Fruit fly (Drosophila melanogaster) whole organism, prepupa: ENCODE data around the gene Epp.

Experiments used
- CG10669 ChIP-seq: fragments of 200-800 bp; sonication (Bioruptor generic); optimal IDR thresholded peaks from 3 replicates; lab custom pipeline; 2018; ENCODE audit warnings: missing biosample characterization, mild to moderate bottlenecking, missing genetic modification characterization, moderate library complexity
- CG11294 ChIP-seq: fragments of 200-800 bp; sonication (Bioruptor generic); IDR thresholded peaks from 2 replicates; pipeline ENCODE4 v1.3.6; 2022; ENCODE audit warnings: missing biosample characterization, missing genetic modification characterization
- CG11762 ChIP-seq: fragments of 200-800 bp; sonication (Bioruptor generic); optimal IDR thresholded peaks from 3 replicates; lab custom pipeline; 2016; ENCODE audit warnings: missing biosample characterization, missing genetic modification characterization; ENCODE audit not compliant: insufficient read depth
- CG1621 ChIP-seq: fragments of 200-800 bp; sonication (Bioruptor generic); optimal IDR thresholded peaks from 3 replicates; lab custom pipeline; 2018; ENCODE audit warnings: missing biosample characterization, mild to moderate bottlenecking, missing genetic modification characterization
- CG16779 ChIP-seq: fragments of 200-800 bp; sonication (Bioruptor generic); optimal IDR thresholded peaks from 3 replicates; lab custom pipeline; 2017; ENCODE audit warnings: missing biosample characterization, mild to moderate bottlenecking, missing genetic modification characterization
- CG31627 ChIP-seq: fragments of 200-800 bp; sonication (Bioruptor generic); optimal IDR thresholded peaks from 3 replicates; lab custom pipeline; 2016; ENCODE audit warnings: missing biosample characterization, missing genetic modification characterization
- CG32006 ChIP-seq: fragments of 200-800 bp; sonication (Bioruptor generic); optimal IDR thresholded peaks from 3 replicates; lab custom pipeline; 2017; ENCODE audit warnings: missing biosample characterization, mild to moderate bottlenecking, missing genetic modification characterization
- CG3919 ChIP-seq: fragments of 200-800 bp; sonication (Bioruptor generic); optimal IDR thresholded peaks from 3 replicates; lab custom pipeline; 2016; ENCODE audit warnings: missing biosample characterization, missing genetic modification characterization
- CG4318 ChIP-seq: fragments of 200-800 bp; sonication (Bioruptor generic); optimal IDR thresholded peaks from 3 replicates; lab custom pipeline; 2017; ENCODE audit warnings: missing biosample characterization, mild to moderate bottlenecking, missing genetic modification characterization
- CG6276 ChIP-seq: fragments of 200-800 bp; sonication (Bioruptor generic); optimal IDR thresholded peaks from 2 replicates; lab custom pipeline; 2017; ENCODE audit warnings: missing biosample characterization, mild to moderate bottlenecking, missing genetic modification characterization
- CG6792 ChIP-seq: fragments of 200-800 bp; sonication (Bioruptor generic); optimal IDR thresholded peaks from 3 replicates; lab custom pipeline; 2016; ENCODE audit warnings: missing biosample characterization, missing genetic modification characterization
- CG6808 ChIP-seq: fragments of 200-800 bp; sonication (Bioruptor generic); optimal IDR thresholded peaks from 3 replicates; lab custom pipeline; 2017; ENCODE audit warnings: missing biosample characterization, missing genetic modification characterization, mild to moderate bottlenecking, moderate library complexity, missing genetic modification reagents
- CG6854 ChIP-seq: fragments of 200-800 bp; sonication (Bioruptor generic); optimal IDR thresholded peaks from 2 replicates; lab custom pipeline; 2017; ENCODE audit warnings: missing biosample characterization, mild to moderate bottlenecking, missing genetic modification characterization
- CG7368 ChIP-seq: fragments of 200-800 bp; sonication (Bioruptor generic); optimal IDR thresholded peaks from 3 replicates; lab custom pipeline; 2016; ENCODE audit warnings: missing biosample characterization, missing genetic modification characterization
- CG8119 ChIP-seq: fragments of 200-800 bp; sonication (Bioruptor generic); IDR thresholded peaks from 3 replicates; pipeline ENCODE4 v1.3.6; 2022; ENCODE audit warnings: missing biosample characterization, missing genetic modification characterization
- CG8319 ChIP-seq: fragments of 200-800 bp; sonication (Bioruptor generic); optimal IDR thresholded peaks from 3 replicates; lab custom pipeline; 2016; ENCODE audit warnings: missing biosample characterization, missing genetic modification characterization
- CG8632 ChIP-seq: fragments of 200-800 bp; sonication (Bioruptor generic); optimal IDR thresholded peaks from 3 replicates; lab custom pipeline; 2016; ENCODE audit warnings: missing biosample characterization, missing genetic modification characterization
- CG9139 ChIP-seq: fragments of 200-800 bp; sonication (Bioruptor generic); optimal IDR thresholded peaks from 3 replicates; lab custom pipeline; 2017; ENCODE audit warnings: missing biosample characterization, mild to moderate bottlenecking, missing genetic modification characterization
- Eip75B ChIP-seq: fragments of 200-800 bp; sonication (Bioruptor generic); optimal IDR thresholded peaks from 3 replicates; lab custom pipeline; 2016; ENCODE audit warnings: missing biosample characterization, missing genetic modification characterization
- Eip78C ChIP-seq: fragments of 200-800 bp; sonication (Bioruptor generic); peaks from one replicate; lab custom pipeline; 2016; ENCODE audit warnings: missing biosample characterization, missing genetic modification characterization
- Eip93F ChIP-seq: fragments of 200-800 bp; sonication (Bioruptor generic); optimal IDR thresholded peaks from 2 replicates; lab custom pipeline; 2016; ENCODE audit warnings: missing biosample characterization, mild to moderate bottlenecking, missing genetic modification characterization
- Ets96B ChIP-seq: fragments of 200-800 bp; optimal IDR thresholded peaks from 2 replicates; lab custom pipeline; 2019; ENCODE audit warnings: missing biosample characterization, mild to moderate bottlenecking, missing genetic modification characterization, moderate library complexity
- Hr38 ChIP-seq: sonication (Bioruptor generic); optimal IDR thresholded peaks from 2 replicates; lab custom pipeline; 2016; ENCODE audit warnings: missing biosample characterization, missing genetic modification characterization
- Hr39 ChIP-seq: fragments of 200-800 bp; sonication (Bioruptor generic); optimal IDR thresholded peaks from 2 replicates; lab custom pipeline; 2016; ENCODE audit warnings: missing biosample characterization, missing genetic modification characterization
- Hr4 ChIP-seq: fragments of 200-800 bp; sonication (Bioruptor generic); optimal IDR thresholded peaks from 3 replicates; lab custom pipeline; 2016; ENCODE audit warnings: missing biosample characterization, missing genetic modification characterization
- Sox102F ChIP-seq: fragments of 200-800 bp; sonication (Bioruptor generic); optimal IDR thresholded peaks from 2 replicates; lab custom pipeline; 2016; ENCODE audit warnings: missing biosample characterization, mild to moderate bottlenecking, missing genetic modification characterization
- Sox15 ChIP-seq: fragments of 200-800 bp; sonication (Bioruptor generic); optimal IDR thresholded peaks from 3 replicates; lab custom pipeline; 2016; ENCODE audit warnings: missing biosample characterization, missing genetic modification characterization
- achi ChIP-seq: fragments of 200-800 bp; sonication (Bioruptor generic); optimal IDR thresholded peaks from 3 replicates; lab custom pipeline; 2016; ENCODE audit warnings: missing biosample characterization, missing genetic modification characterization
- acj6 ChIP-seq: fragments of 200-800 bp; sonication (Bioruptor generic); optimal IDR thresholded peaks from 3 replicates; lab custom pipeline; 2016; ENCODE audit warnings: missing biosample characterization, missing genetic modification characterization
- dac ChIP-seq: fragments of 200-800 bp; sonication (Bioruptor generic); optimal IDR thresholded peaks from 2 replicates; lab custom pipeline; 2017; ENCODE audit warnings: missing biosample characterization, mild to moderate bottlenecking, missing genetic modification characterization
- dsx ChIP-seq: fragments of 200-800 bp; optimal IDR thresholded peaks from 3 replicates; lab custom pipeline; 2019; ENCODE audit warnings: missing biosample characterization, mild to moderate bottlenecking, missing genetic modification characterization, moderate library complexity; ENCODE audit not compliant: poor library complexity, severe bottlenecking
- eg ChIP-seq: fragments of 200-800 bp; sonication (Bioruptor generic); IDR thresholded peaks from 3 replicates; pipeline ENCODE4 v1.3.6; 2022; ENCODE audit warnings: missing biosample characterization, missing genetic modification characterization
- fd59A ChIP-seq: fragments of 200-800 bp; sonication (Bioruptor generic); optimal IDR thresholded peaks from 2 replicates; lab custom pipeline; 2017; ENCODE audit warnings: missing biosample characterization, mild to moderate bottlenecking, missing genetic modification characterization, missing genetic modification reagents
- fd85E ChIP-seq: fragments of 200-800 bp; sonication (Bioruptor generic); optimal IDR thresholded peaks from 3 replicates; lab custom pipeline; 2016; ENCODE audit warnings: missing biosample characterization, missing genetic modification characterization
- fkh ChIP-seq: fragments of 200-800 bp; sonication (Bioruptor generic); optimal IDR thresholded peaks from 3 replicates; lab custom pipeline; 2017; ENCODE audit warnings: missing biosample characterization, mild to moderate bottlenecking, missing genetic modification characterization, moderate library complexity
- lz ChIP-seq: fragments of 200-800 bp; sonication (Bioruptor generic); optimal IDR thresholded peaks from 3 replicates; lab custom pipeline; 2016; ENCODE audit warnings: missing biosample characterization, missing genetic modification characterization
- net ChIP-seq: fragments of 200-800 bp; sonication (Bioruptor generic); optimal IDR thresholded peaks from 3 replicates; lab custom pipeline; 2016; ENCODE audit warnings: missing biosample characterization, missing genetic modification characterization
- pdm3 ChIP-seq: fragments of 200-800 bp; sonication (Bioruptor generic); optimal IDR thresholded peaks from 3 replicates; lab custom pipeline; 2016; ENCODE audit warnings: missing biosample characterization, missing genetic modification characterization
- salr ChIP-seq, 2 experiments: fragments of 200-800 bp; sonication (Bioruptor generic); optimal IDR thresholded peaks; 3 replicates each; lab custom pipeline; 2016 to 2018; ENCODE audit warnings: missing biosample characterization in 2 of 2, missing genetic modification characterization in 2 of 2, mild to moderate bottlenecking in 1 of 2
- spab ChIP-seq: fragments of 200-800 bp; sonication (Bioruptor generic); optimal IDR thresholded peaks from 2 replicates; lab custom pipeline; 2017; ENCODE audit warnings: missing biosample characterization, mild to moderate bottlenecking, missing genetic modification characterization, missing genetic modification reagents
- ss ChIP-seq, 2 experiments: fragments of 200-800 bp; sonication (Bioruptor generic); optimal IDR thresholded peaks; 2 replicates in 1 of 2; 3 replicates in 1 of 2; lab custom pipeline; 2017 to 2018; ENCODE audit warnings: mild to moderate bottlenecking in 2 of 2, missing biosample characterization in 2 of 2, missing genetic modification characterization in 2 of 2, moderate library complexity in 1 of 2
- svp ChIP-seq: fragments of 200-800 bp; sonication (Bioruptor generic); peaks from one replicate; lab custom pipeline; 2016; ENCODE audit warnings: missing biosample characterization, missing genetic modification characterization
- topi ChIP-seq: fragments of 200-800 bp; sonication (Bioruptor generic); optimal IDR thresholded peaks from 3 replicates; lab custom pipeline; 2016; ENCODE audit warnings: missing biosample characterization, missing genetic modification characterization
- vri ChIP-seq: fragments of 200-800 bp; sonication (Bioruptor generic); optimal IDR thresholded peaks from 3 replicates; lab custom pipeline; 2016; ENCODE audit warnings: missing biosample characterization, mild to moderate bottlenecking, missing genetic modification characterization

The Epp gene

DNA sequence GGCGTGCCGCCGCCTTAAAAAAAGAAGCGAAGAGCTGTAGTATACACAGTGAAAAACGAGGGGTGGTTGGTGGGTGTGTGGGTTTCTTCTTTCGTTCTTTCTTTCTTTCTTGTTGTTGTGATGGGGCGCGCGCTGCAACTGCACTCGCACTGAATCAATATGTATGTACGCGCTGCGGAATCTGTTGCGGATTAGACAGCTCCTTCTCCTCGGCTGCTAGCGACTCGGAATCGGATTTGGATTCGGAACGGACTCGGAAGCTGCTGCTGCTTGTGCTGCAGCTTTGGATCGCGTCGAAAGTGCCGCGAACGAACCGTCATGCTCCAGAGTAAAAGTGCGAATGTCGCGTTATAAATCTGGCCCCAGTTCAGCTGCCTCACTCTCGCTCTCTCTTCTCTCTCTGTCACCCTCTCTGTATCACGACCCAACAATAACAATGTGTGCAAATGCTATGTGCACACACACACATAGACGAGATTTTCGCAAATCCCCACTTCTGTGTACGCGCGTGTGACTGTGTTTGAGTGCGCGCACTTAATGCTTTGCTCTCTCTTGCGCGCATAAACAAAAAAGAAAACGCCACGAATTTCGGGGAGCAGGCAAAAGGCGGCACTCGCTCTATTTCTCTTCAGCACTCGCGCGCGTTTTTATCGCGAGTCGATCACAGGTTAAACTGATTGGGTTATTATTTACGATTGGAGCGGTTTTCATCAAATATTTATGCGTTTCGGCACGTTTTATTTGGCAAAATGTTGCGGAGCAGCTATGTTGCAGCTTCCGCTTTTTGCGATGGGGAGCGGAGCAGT, 38.5 kb upstream of the Epp start (continued):
- TF ChIP-seq dsx, result peak; percentile 83
- TF ChIP-seq dac (GFP tag; lab: Kevin White, UChicago), result no peak
- peak; percentile 53 for TF ChIP-seq Eip75B (GFP tag; lab: Kevin White, UChicago)
- peak; percentile 48 for TF ChIP-seq CG8119 (GFP tag; lab: Robert Waterston, UW)
- no peak for TF ChIP-seq Hr4 (GFP tag; lab: Kevin White, UChicago)
- TF ChIP-seq CG6854, result peak; percentile 64
- TF ChIP-seq CG6276 (GFP tag; lab: Kevin White, UChicago), result peak; percentile 54
- TF ChIP-seq svp (GFP tag; lab: Kevin White, UChicago), result peak; percentile 94
- peak; percentile 86 for TF ChIP-seq Eip78C (GFP tag; lab: Kevin White, UChicago)
- TF ChIP-seq Hr39 (GFP tag; lab: Kevin White, UChicago), result peak; percentile 13
- peak; percentile 36 for TF ChIP-seq fd85E
- TF ChIP-seq eg, result peak; percentile 67; the same call in 2 of the 3 replicates
- no peak for TF ChIP-seq fkh (GFP tag; lab: Kevin White, UChicago)
- TF ChIP-seq CG4318 (GFP tag; lab: Kevin White, UChicago), result no peak
- TF ChIP-seq lz (GFP tag; lab: Kevin White, UChicago), result no peak
- TF ChIP-seq Eip93F (GFP tag; lab: Kevin White, UChicago), result no peak
- TF ChIP-seq pdm3 (GFP tag; lab: Kevin White, UChicago), result no peak
- no peak for TF ChIP-seq fd59A
- TF ChIP-seq CG9139, result peak; percentile 18
- TF ChIP-seq CG3919 (GFP tag; lab: Kevin White, UChicago), result peak; percentile 51
- TF ChIP-seq net (GFP tag; lab: Kevin White, UChicago), result peak; percentile 64
- no peak for TF ChIP-seq CG8319 (GFP tag; lab: Kevin White, UChicago)
- TF ChIP-seq spab, result peak; percentile 5
- peak; percentile 6 for TF ChIP-seq Sox102F (GFP tag; lab: Kevin White, UChicago)
- peak; percentile 25 for TF ChIP-seq achi (GFP tag; lab: Kevin White, UChicago)
- TF ChIP-seq acj6 (GFP tag; lab: Kevin White, UChicago), result peak; percentile 3
- no peak for TF ChIP-seq CG7368 (GFP tag; lab: Kevin White, UChicago)
- TF ChIP-seq salr (GFP tag; optimal IDR thresholded peaks at IDR 0.05; lab: Kevin White, UChicago), result no peak
- peak; percentile 29 for TF ChIP-seq CG6792
- peak; percentile 65 for TF ChIP-seq CG16779 (tag; lab: Kevin White, UChicago)
- TF ChIP-seq, all 60 proteins: peak for 38

DNA sequence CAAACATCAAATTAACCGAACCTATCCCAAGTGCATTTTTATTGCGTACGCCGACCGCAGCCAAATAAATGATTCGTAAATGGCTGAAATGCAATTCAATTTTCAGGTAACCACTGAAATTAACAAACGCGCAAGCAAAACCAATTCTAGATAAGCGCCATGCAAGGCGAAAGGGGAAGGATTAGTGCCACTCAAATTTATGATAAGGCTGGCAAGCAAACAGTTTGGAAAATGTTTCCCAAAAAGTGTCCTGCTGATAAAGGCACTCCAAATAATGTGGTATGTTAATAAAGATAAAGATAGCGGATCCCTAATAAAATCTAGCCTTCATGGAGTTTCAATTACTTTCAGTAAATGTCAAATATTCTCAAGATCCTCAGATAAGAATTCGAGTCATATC, 34.5 kb upstream of the Epp start:
- TF ChIP-seq CG32006 (GFP tag; lab: Kevin White, UChicago) (no peak), vri (GFP tag; lab: Kevin White, UChicago) (peak; percentile 42), CG6808 (GFP tag; lab: Kevin White, UChicago) (no peak), svp (GFP tag; lab: Kevin White, UChicago) (no peak)
- TF ChIP-seq, all 60 proteins: peak for 1

DNA sequence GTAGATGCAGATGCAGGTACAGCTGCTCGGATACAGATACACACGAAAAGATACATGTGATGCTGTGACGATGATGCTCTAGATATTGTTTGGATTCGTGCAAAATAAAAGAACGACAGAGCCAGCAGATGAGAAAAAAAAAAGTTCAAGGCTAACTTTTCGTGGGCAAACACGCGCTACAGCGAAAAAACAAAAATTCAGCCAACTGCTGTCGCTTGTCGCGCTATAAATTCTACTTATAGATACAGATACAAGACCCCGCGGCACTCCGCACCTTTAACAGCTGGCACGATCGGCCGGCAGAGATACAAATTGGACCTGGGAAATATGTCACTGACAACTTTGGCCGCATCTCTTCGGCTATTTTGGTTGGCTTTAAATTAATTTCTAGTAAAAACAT, 33.8 kb upstream of the Epp start:
- TF ChIP-seq salr (GFP tag; optimal IDR thresholded peaks at IDR 0.05; lab: Kevin White, UChicago) (peak in 1 of 2 experiments; percentile 0), CG6854 (no peak)
- TF ChIP-seq, all 60 proteins: peak for 1

DNA sequence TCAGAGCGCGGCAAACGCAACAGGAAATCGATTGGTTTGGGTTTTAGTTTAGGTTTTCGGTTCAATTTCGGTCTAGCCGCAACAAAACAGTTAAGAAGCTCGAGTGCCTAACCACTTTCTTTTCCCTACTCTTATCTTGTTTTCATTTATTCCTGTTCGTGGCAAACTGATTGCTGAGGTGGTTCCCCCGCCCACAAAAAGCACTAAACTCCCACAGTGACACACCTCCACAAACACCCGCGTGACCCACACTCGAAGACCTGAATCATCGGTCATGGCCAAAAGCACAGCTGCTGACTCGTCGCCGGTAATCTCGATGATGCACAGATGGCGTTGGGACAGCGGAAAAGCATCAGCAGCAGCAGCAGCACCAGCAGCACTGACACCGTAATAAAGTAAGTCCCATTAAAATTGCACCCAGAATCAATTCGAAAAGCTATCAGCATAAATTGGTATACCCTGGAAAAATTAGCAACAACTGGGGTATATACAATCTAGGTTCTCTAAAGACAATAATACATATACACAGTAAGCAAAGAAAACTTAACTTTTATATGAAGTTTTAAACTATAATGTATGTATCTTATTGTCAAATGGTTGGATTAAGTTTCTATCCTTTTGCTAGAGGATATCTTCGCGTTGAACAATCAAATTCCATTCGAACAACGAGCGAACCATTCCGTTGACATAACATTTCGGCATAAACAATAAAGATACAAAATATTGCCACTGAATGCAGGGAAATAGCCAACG, 33.2 kb upstream of the Epp start:
- no peak for TF ChIP-seq CG10669 (GFP tag; lab: Kevin White, UChicago)
- no peak for TF ChIP-seq CG11294 (GFP tag; lab: Robert Waterston, UW)
- no peak for TF ChIP-seq ss (GFP tag; optimal IDR thresholded peaks at IDR 0.05; lab: Kevin White, UChicago)
- TF ChIP-seq CG31627 (GFP tag; lab: Kevin White, UChicago), result peak; percentile 40
- TF ChIP-seq lz (GFP tag; lab: Kevin White, UChicago), result no peak
- no peak for TF ChIP-seq CG11762
- no peak for TF ChIP-seq CG8632
- peak; percentile 12 for TF ChIP-seq Ets96B (tag; lab: Kevin White, UChicago)
- TF ChIP-seq CG1621 (tag; lab: Kevin White, UChicago), result no peak
- no peak for TF ChIP-seq CG7368 (GFP tag; lab: Kevin White, UChicago)
- TF ChIP-seq fd59A, result no peak
- TF ChIP-seq topi, result peak; percentile 11
- TF ChIP-seq spab, result no peak
- peak; percentile 44; the same call in 2 of the 3 replicates for TF ChIP-seq eg
- no peak for TF ChIP-seq Hr38
- TF ChIP-seq Sox15 (GFP tag; lab: Kevin White, UChicago), result no peak
